Worm (Caenorhabditis elegans): ENCODE measurements around the gene C44C10.7.

ce11 chrX:11638987-11639386 is 49.1 kb downstream of the C44C10.7 start:
- TF ChIP-seq W03F9.2 (tag; optimal IDR thresholded peaks at IDR 0.05) (no peak), dao-5 (tag; optimal IDR thresholded peaks at IDR 0.05) (no peak), him-1 (tag; optimal IDR thresholded peaks at IDR 0.05) (no peak)
